Worm (Caenorhabditis elegans): ENCODE results near the gene cblc-1.

Gene cblc-1

DNA sequence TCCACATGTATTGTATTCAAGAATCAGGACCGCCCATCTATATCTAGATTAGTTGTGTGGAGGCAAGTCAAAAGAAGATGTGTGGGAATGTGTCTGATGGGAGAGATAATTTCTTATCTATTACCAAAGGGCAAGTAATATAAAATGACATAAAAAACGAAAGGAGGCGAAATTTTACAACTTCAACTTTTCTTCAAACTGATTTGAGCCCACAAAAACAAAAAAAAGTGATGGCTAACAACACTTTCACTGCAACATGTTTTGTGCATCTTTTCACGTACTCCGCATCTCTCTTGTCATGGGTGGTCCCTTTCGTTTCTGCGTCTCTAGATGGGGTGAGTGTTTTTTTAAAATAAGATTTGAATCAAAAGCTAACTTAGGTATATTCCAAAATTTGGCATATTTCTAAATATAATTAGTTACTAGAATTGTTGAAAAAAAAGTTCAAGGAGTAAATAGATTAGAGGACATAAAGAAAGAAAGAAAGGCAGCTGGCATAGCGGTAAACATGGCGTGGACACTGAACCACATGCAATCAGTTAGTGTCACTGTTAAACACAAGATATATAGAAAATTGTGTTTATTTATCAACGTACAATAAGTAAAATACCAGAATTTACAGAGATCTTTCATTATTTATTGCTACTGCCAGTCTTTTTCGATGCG, 724 bp upstream of the cblc-1 start, which contains the start of gene ZK546.19:
ZK546.19 (plus strand) TSS at position 186 of the 666 bp plus-strand sequence.
- TF ChIP-seq elt-3 (tag; optimal IDR thresholded peaks at IDR 0.05) (no peak), snpc-4 (tag; optimal IDR thresholded peaks at IDR 0.05) (no peak), C16A3.4 (tag; optimal IDR thresholded peaks at IDR 0.05) (peak; percentile 31), zip-4 (GFP tag; optimal IDR thresholded peaks at IDR 0.05) (no peak), lsy-2 (tag; optimal IDR thresholded peaks at IDR 0.05) (peak in 1 of 2 experiments; percentile 15), ztf-11 (tag; optimal IDR thresholded peaks at IDR 0.05) (no peak), hlh-4 (tag; optimal IDR thresholded peaks at IDR 0.05) (no peak), nhr-85 (tag) (peak; percentile 60), lin-14 (GFP tag; optimal IDR thresholded peaks at IDR 0.05) (peak; percentile 69), ceh-63 (GFP tag; optimal IDR thresholded peaks at IDR 0.05) (no peak), nhr-71 (tag; optimal IDR thresholded peaks at IDR 0.05) (peak; percentile 39), fkh-8 (tag; optimal IDR thresholded peaks at IDR 0.05) (no peak), dpl-1 (GFP tag; optimal IDR thresholded peaks at IDR 0.05) (no peak), alr-1 (tag; optimal IDR thresholded peaks at IDR 0.05; ENCODE audit: borderline replicate concordance) (no peak), irx-1 (tag; optimal IDR thresholded peaks at IDR 0.05) (no peak), lir-3 (tag; optimal IDR thresholded peaks at IDR 0.05; ENCODE audit: poor library complexity) (no peak), hlh-17 (GFP tag; optimal IDR thresholded peaks at IDR 0.05; ENCODE audit: borderline replicate concordance) (no peak), efl-3 (GFP tag; optimal IDR thresholded peaks at IDR 0.05) (no peak), blmp-1 (tag; optimal IDR thresholded peaks at IDR 0.05) (peak; percentile 49), mef-2 (tag; optimal IDR thresholded peaks at IDR 0.05) (no peak), aly-2 (tag; optimal IDR thresholded peaks at IDR 0.05) (no peak), elt-2 (tag; optimal IDR thresholded peaks at IDR 0.05) (peak; percentile 39), unc-86 (tag; optimal IDR thresholded peaks at IDR 0.05) (no peak), swsn-7 (tag; optimal IDR thresholded peaks at IDR 0.05) (no peak), lin-15B (tag; optimal IDR thresholded peaks at IDR 0.05) (no peak), egl-13 (tag; optimal IDR thresholded peaks at IDR 0.05) (no peak), rnt-1 (tag; optimal IDR thresholded peaks at IDR 0.05) (no peak), nhr-20 (tag; optimal IDR thresholded peaks at IDR 0.05) (no peak), pax-3 (tag; optimal IDR thresholded peaks at IDR 0.05) (no peak)

ce11 chrII:4937743-4938142, 3.2 kb downstream of the cblc-1 start, which contains the start of gene ZK546.4:
TSS of gene ZK546.4 (plus strand) at chrII:4938043.
- TF ChIP-seq unc-30 (tag; optimal IDR thresholded peaks at IDR 0.05) (no peak), Y116A8C.19 (tag; optimal IDR thresholded peaks at IDR 0.05; ENCODE audit: borderline replicate concordance) (no peak), rnt-1 (tag; optimal IDR thresholded peaks at IDR 0.05) (no peak), lsy-2 (tag; optimal IDR thresholded peaks at IDR 0.05) (no peak), unc-62 (GFP tag; optimal IDR thresholded peaks at IDR 0.05) (no peak), dsc-1 (tag; optimal IDR thresholded peaks at IDR 0.05) (no peak), snpc-4 (tag; optimal IDR thresholded peaks at IDR 0.05) (no peak), swsn-7 (tag; optimal IDR thresholded peaks at IDR 0.05) (no peak), zag-1 (tag; optimal IDR thresholded peaks at IDR 0.05) (no peak), ceh-90 (tag; optimal IDR thresholded peaks at IDR 0.05) (no peak), ceh-8 (GFP tag; optimal IDR thresholded peaks at IDR 0.05) (no peak), alr-1 (tag; optimal IDR thresholded peaks at IDR 0.05; ENCODE audit: borderline replicate concordance) (no peak), blmp-1 (tag; optimal IDR thresholded peaks at IDR 0.05) (no peak), nhr-28 (tag; optimal IDR thresholded peaks at IDR 0.05) (no peak), nhr-90 (tag; optimal IDR thresholded peaks at IDR 0.05; ENCODE audit: poor library complexity) (no peak), lin-14 (GFP tag; optimal IDR thresholded peaks at IDR 0.05) (no peak), fkh-10 (GFP tag; optimal IDR thresholded peaks at IDR 0.05) (no peak), lin-13 (GFP tag; optimal IDR thresholded peaks at IDR 0.05) (no peak), nhr-20 (tag; optimal IDR thresholded peaks at IDR 0.05) (no peak)

All from whole organism, L1 larva.